Worm (Caenorhabditis elegans): ENCODE results near the gene ZK105.6.

ce11 chrV:7745903-7746302 is 22.0 kb upstream of the ZK105.6 start:
- TF ChIP-seq hlh-17 (GFP tag; optimal IDR thresholded peaks at IDR 0.05; ENCODE audit: borderline replicate concordance) (no peak), lsy-2 (tag; optimal IDR thresholded peaks at IDR 0.05) (no peak)

Measured in whole organism, L1 larva.